Fruit fly (Drosophila melanogaster) whole organism, embryonic: ENCODE data around the gene sra.

Source experiments
- Atf3 ChIP-seq: fragments of 200-800 bp; sonication (Bioruptor generic); optimal IDR thresholded peaks from 3 replicates; lab custom pipeline; 2016; ENCODE audit warnings: missing biosample characterization, missing genetic modification characterization
- Atf6 ChIP-seq: fragments of 200-800 bp; sonication (Bioruptor generic); IDR thresholded peaks from 2 replicates; pipeline ENCODE4 v1.3.6; 2022; ENCODE audit warnings: missing biosample characterization, missing genetic modification characterization
- Bgb ChIP-seq: fragments of 200-800 bp; sonication (Bioruptor generic); IDR thresholded peaks from 2 replicates; pipeline ENCODE4 v1.3.6; 2022; ENCODE audit warnings: missing biosample characterization, missing genetic modification characterization; ENCODE audit not compliant: partially characterized antibody
- Blimp-1 ChIP-seq: fragments of 200-800 bp; sonication (Bioruptor generic); optimal IDR thresholded peaks from 3 replicates; lab custom pipeline; 2018; ENCODE audit warnings: missing biosample characterization, missing genetic modification characterization, mild to moderate bottlenecking, moderate library complexity, missing genetic modification reagents
- CG10147 ChIP-seq: fragments of 200-800 bp; sonication (Bioruptor generic); optimal IDR thresholded peaks from 2 replicates; lab custom pipeline; 2019; ENCODE audit warnings: missing biosample characterization, mild to moderate bottlenecking, missing genetic modification characterization, moderate library complexity
- CG10274 ChIP-seq: fragments of 200-800 bp; sonication (Bioruptor generic); optimal IDR thresholded peaks from 3 replicates; lab custom pipeline; 2017; ENCODE audit warnings: missing biosample characterization, mild to moderate bottlenecking, missing genetic modification characterization
- CG11723 ChIP-seq: fragments of 200-800 bp; sonication (Bioruptor generic); optimal IDR thresholded peaks from 2 replicates; lab custom pipeline; 2017; ENCODE audit warnings: missing biosample characterization, mild to moderate bottlenecking, missing genetic modification characterization
- CG1233 ChIP-seq: fragments of 200-800 bp; sonication (Bioruptor generic); optimal IDR thresholded peaks from 4 replicates; lab custom pipeline; 2018; ENCODE audit warnings: missing biosample characterization, mild to moderate bottlenecking, missing genetic modification characterization
- CG12659 ChIP-seq: fragments of 200-800 bp; sonication (Bioruptor generic); optimal IDR thresholded peaks from 3 replicates; lab custom pipeline; 2017; ENCODE audit warnings: mild to moderate bottlenecking, missing biosample characterization, missing genetic modification reagents, missing genetic modification characterization
- CG15011 ChIP-seq: fragments of 200-800 bp; sonication (Bioruptor generic); optimal IDR thresholded peaks from 3 replicates; lab custom pipeline; 2018; ENCODE audit warnings: missing biosample characterization, mild to moderate bottlenecking, missing genetic modification characterization
- CG1602 ChIP-seq: fragments of 200-800 bp; sonication (Bioruptor generic); optimal IDR thresholded peaks from 3 replicates; lab custom pipeline; 2016; ENCODE audit warnings: missing biosample characterization, missing genetic modification characterization
- CG1647 ChIP-seq: fragments of 200-800 bp; sonication (Bioruptor generic); optimal IDR thresholded peaks from 3 replicates; lab custom pipeline; 2016; ENCODE audit warnings: missing biosample characterization, missing genetic modification characterization
- CG16815 ChIP-seq: fragments of 200-800 bp; sonication (Bioruptor generic); optimal IDR thresholded peaks from 3 replicates; lab custom pipeline; 2017; ENCODE audit warnings: missing biosample characterization, mild to moderate bottlenecking, missing genetic modification characterization
- CG2889 ChIP-seq: fragments of 200-800 bp; sonication (Bioruptor generic); IDR thresholded peaks from 3 replicates; pipeline ENCODE4 v1.3.6; 2022; ENCODE audit warnings: missing biosample characterization, missing genetic modification characterization
- CG31441 ChIP-seq: fragments of 200-800 bp; sonication (Bioruptor generic); IDR thresholded peaks from 2 replicates; pipeline ENCODE4 v1.3.6; 2022; ENCODE audit warnings: missing biosample characterization, missing genetic modification characterization
- CG34376 ChIP-seq: fragments of 200-800 bp; sonication (Bioruptor generic); optimal IDR thresholded peaks from 2 replicates; lab custom pipeline; 2018; ENCODE audit warnings: missing biosample characterization, mild to moderate bottlenecking, missing genetic modification characterization
- CG4617 ChIP-seq: fragments of 200-800 bp; sonication (Bioruptor generic); optimal IDR thresholded peaks from 3 replicates; lab custom pipeline; 2016; ENCODE audit warnings: missing biosample characterization, missing genetic modification characterization, borderline replicate concordance
- CG5180 ChIP-seq: fragments of 200-800 bp; sonication (Bioruptor generic); optimal IDR thresholded peaks from 3 replicates; lab custom pipeline; 2017; ENCODE audit warnings: missing biosample characterization, missing genetic modification characterization, mild to moderate bottlenecking, moderate library complexity, missing genetic modification reagents
- CG8089 ChIP-seq: fragments of 200-800 bp; sonication (Bioruptor generic); optimal IDR thresholded peaks from 3 replicates; lab custom pipeline; 2016; ENCODE audit warnings: missing biosample characterization, missing genetic modification characterization
- CG8924 ChIP-seq: fragments of 200-800 bp; optimal IDR thresholded peaks from 3 replicates; lab custom pipeline; 2019; ENCODE audit warnings: missing biosample characterization, mild to moderate bottlenecking, missing genetic modification characterization, moderate library complexity
- CG9609 ChIP-seq: fragments of 200-800 bp; sonication (Bioruptor generic); optimal IDR thresholded peaks from 3 replicates; lab custom pipeline; 2016; ENCODE audit warnings: missing biosample characterization, missing genetic modification characterization
- CG9932 ChIP-seq: fragments of 200-800 bp; sonication (Bioruptor generic); IDR thresholded peaks from 2 replicates; pipeline ENCODE4 v1.3.6; 2022; ENCODE audit warnings: missing biosample characterization, missing genetic modification characterization
- Deaf1 ChIP-seq: fragments of 200-800 bp; optimal IDR thresholded peaks from 3 replicates; lab custom pipeline; 2019; ENCODE audit warnings: missing biosample characterization, mild to moderate bottlenecking, missing genetic modification characterization, moderate library complexity
- Doc2 ChIP-seq: fragments of 200-800 bp; sonication (Bioruptor generic); IDR thresholded peaks from 2 replicates; pipeline ENCODE4 v1.3.6; 2022; ENCODE audit warnings: missing biosample characterization, missing genetic modification characterization
- Dp ChIP-seq: fragments of 200-800 bp; sonication (Bioruptor generic); optimal IDR thresholded peaks from 2 replicates; lab custom pipeline; 2018; ENCODE audit warnings: missing biosample characterization, mild to moderate bottlenecking, missing genetic modification characterization, moderate library complexity
- Eip74EF ChIP-seq, 2 experiments: fragments of 200-800 bp in 1 of 2; fragments of >200 bp in 1 of 2; sonication (Bioruptor generic) in 1 of 2; optimal IDR thresholded peaks; 2 replicates each; lab custom pipeline; 2017 to 2019; ENCODE audit warnings: missing biosample characterization in 2 of 2, missing genetic modification characterization in 2 of 2, mild to moderate bottlenecking in 1 of 2, moderate library complexity in 1 of 2
- Jarid2 ChIP-seq: fragments of 200-800 bp; sonication (Bioruptor generic); optimal IDR thresholded peaks from 3 replicates; lab custom pipeline; 2017; ENCODE audit warnings: mild to moderate bottlenecking, missing biosample characterization, missing genetic modification reagents, missing genetic modification characterization
- Kr ChIP-seq: fragments of 200-800 bp; sonication (Bioruptor generic); optimal IDR thresholded peaks from 2 replicates; lab custom pipeline; 2017; ENCODE audit warnings: missing biosample characterization, mild to moderate bottlenecking, missing genetic modification characterization
- NC2β ChIP-seq: fragments of 200-800 bp; sonication (Bioruptor generic); optimal IDR thresholded peaks from 2 replicates; lab custom pipeline; 2016; ENCODE audit warnings: missing biosample characterization, missing genetic modification characterization
- YL-1 ChIP-seq: fragments of 200-800 bp; sonication (Bioruptor generic); optimal IDR thresholded peaks from 3 replicates; lab custom pipeline; 2017; ENCODE audit warnings: missing biosample characterization, mild to moderate bottlenecking, missing genetic modification characterization
- al ChIP-seq: fragments of 200-800 bp; sonication (Bioruptor generic); IDR thresholded peaks from 2 replicates; pipeline ENCODE4 v1.3.6; 2022; ENCODE audit warnings: missing biosample characterization, missing genetic modification characterization
- ap ChIP-seq: fragments of 200-800 bp; sonication (Bioruptor generic); IDR thresholded peaks from 2 replicates; pipeline ENCODE4 v1.3.6; 2022; ENCODE audit warnings: missing biosample characterization, missing genetic modification characterization
- crol ChIP-seq: fragments of 200-800 bp; sonication (Bioruptor generic); IDR thresholded peaks from 2 replicates; pipeline ENCODE4 v1.3.6; 2022; ENCODE audit warnings: missing biosample characterization, missing genetic modification characterization
- dan ChIP-seq: fragments of 200-800 bp; sonication (Bioruptor generic); IDR thresholded peaks from 2 replicates; pipeline ENCODE4 v1.3.6; 2022; ENCODE audit warnings: missing biosample characterization, missing genetic modification characterization
- dysf ChIP-seq: fragments of 200-800 bp; sonication (Bioruptor generic); IDR thresholded peaks from 3 replicates; pipeline ENCODE4 v1.3.6; 2022; ENCODE audit warnings: missing biosample characterization, missing genetic modification characterization
- esg ChIP-seq: fragments of 200-800 bp; sonication (Bioruptor generic); conservative IDR thresholded peaks from 2 replicates; pipeline ENCODE4 v1.3.6; 2022; ENCODE audit warnings: missing biosample characterization, missing genetic modification characterization
- ewg ChIP-seq: fragments of 200-800 bp; sonication (Bioruptor generic); optimal IDR thresholded peaks from 3 replicates; lab custom pipeline; 2017; ENCODE audit warnings: mild to moderate bottlenecking, missing biosample characterization, missing genetic modification reagents, missing genetic modification characterization
- gsb ChIP-seq: fragments of 200-800 bp; sonication (Bioruptor generic); IDR thresholded peaks from 2 replicates; pipeline ENCODE4 v1.3.6; 2022; ENCODE audit warnings: missing biosample characterization, missing genetic modification characterization
- gsb-n ChIP-seq: fragments of 200-800 bp; sonication (Bioruptor generic); optimal IDR thresholded peaks from 3 replicates; lab custom pipeline; 2018; ENCODE audit warnings: missing biosample characterization, mild to moderate bottlenecking, missing genetic modification characterization
- hbn ChIP-seq: fragments of 200-800 bp; sonication (Bioruptor generic); IDR thresholded peaks from 2 replicates; pipeline ENCODE4 v1.3.6; 2022; ENCODE audit warnings: missing biosample characterization, missing genetic modification characterization; ENCODE audit not compliant: partially characterized antibody
- jing ChIP-seq: fragments of 200-800 bp; sonication (Bioruptor generic); optimal IDR thresholded peaks from 2 replicates; lab custom pipeline; 2018; ENCODE audit warnings: missing biosample characterization, mild to moderate bottlenecking, missing genetic modification characterization
- mld ChIP-seq: fragments of 200-800 bp; sonication (Bioruptor generic); IDR thresholded peaks from 3 replicates; pipeline ENCODE4 v1.3.6; 2022; ENCODE audit warnings: missing biosample characterization, missing genetic modification characterization; ENCODE audit not compliant: partially characterized antibody
- onecut ChIP-seq: fragments of 200-800 bp; sonication (Bioruptor generic); IDR thresholded peaks from 2 replicates; pipeline ENCODE4 v1.3.6; 2022; ENCODE audit warnings: missing biosample characterization, missing genetic modification characterization
- pum ChIP-seq: fragments of 200-800 bp; sonication (Bioruptor generic); optimal IDR thresholded peaks from 2 replicates; lab custom pipeline; 2016; ENCODE audit warnings: missing biosample characterization, missing genetic modification characterization
- ranshi ChIP-seq: fragments of 200-800 bp; sonication (Bioruptor generic); IDR thresholded peaks from 2 replicates; pipeline ENCODE4 v1.3.6; 2022; ENCODE audit warnings: missing biosample characterization, missing genetic modification characterization
- sens-2 ChIP-seq: fragments of 200-800 bp; sonication (Bioruptor generic); IDR thresholded peaks from 2 replicates; pipeline ENCODE4 v1.3.6; 2022; ENCODE audit warnings: missing biosample characterization, missing genetic modification characterization
- seq ChIP-seq: fragments of 200-800 bp; sonication (Bioruptor generic); IDR thresholded peaks from 2 replicates; pipeline ENCODE4 v1.3.6; 2022; ENCODE audit warnings: missing biosample characterization, missing genetic modification characterization
- slp2 ChIP-seq: fragments of 200-800 bp; sonication (Bioruptor generic); optimal IDR thresholded peaks from 2 replicates; lab custom pipeline; 2016; ENCODE audit warnings: missing biosample characterization, missing genetic modification characterization
- sqz ChIP-seq: fragments of 200-800 bp; sonication (Bioruptor generic); optimal IDR thresholded peaks from 3 replicates; lab custom pipeline; 2018; ENCODE audit warnings: missing biosample characterization, mild to moderate bottlenecking, missing genetic modification characterization
- tx ChIP-seq: fragments of 200-800 bp; sonication (Bioruptor generic); optimal IDR thresholded peaks from 2 replicates; lab custom pipeline; 2016; ENCODE audit warnings: missing biosample characterization, missing genetic modification characterization
- usp ChIP-seq: fragments of >200 bp; optimal IDR thresholded peaks from 2 replicates; lab custom pipeline; 2017; ENCODE audit warnings: missing biosample characterization, missing genetic modification characterization

The sra gene

DNA sequence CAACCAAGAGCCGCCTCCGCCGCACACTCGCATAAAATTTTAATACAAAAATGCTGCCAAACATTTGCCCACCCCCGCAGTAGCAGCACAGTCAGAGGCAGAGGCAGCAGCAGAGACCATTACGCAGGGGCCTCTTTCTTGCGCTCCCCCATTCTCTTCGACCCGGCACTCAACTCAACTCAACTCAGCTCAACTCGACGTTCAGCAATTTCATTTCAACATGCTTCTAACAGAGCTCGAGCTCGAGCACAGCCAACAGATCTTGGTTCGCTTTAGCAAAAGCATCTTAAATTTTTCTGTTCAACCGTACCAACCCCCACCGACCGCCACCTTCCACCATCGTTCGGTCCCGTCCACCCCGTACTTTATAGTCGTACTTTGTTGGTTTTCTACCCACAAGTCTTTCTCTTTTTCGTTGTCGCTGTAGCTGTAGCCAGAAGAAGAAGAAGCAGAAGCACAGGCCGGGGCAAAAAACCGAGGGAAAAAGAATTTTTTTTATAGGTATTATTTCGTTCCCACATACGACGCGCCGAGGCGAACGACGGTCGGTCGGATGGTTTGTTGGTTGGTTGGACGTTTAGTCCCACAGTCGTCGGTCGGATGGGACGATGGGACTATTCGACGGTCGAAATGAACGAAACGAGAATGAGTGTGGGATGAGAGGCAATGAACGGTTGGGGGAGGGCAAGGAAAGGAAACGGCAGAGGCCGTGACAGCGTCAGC is 48.6 kb downstream of the sra start (continued):
- TF ChIP-seq Deaf1 (tag; lab: Kevin White, UChicago): peak; percentile 99
- TF ChIP-seq hbn: no peak
- no peak for TF ChIP-seq onecut (GFP tag; lab: Robert Waterston, UW)
- TF ChIP-seq Doc2: no peak
- no peak for TF ChIP-seq CG12659
- TF ChIP-seq slp2: no peak
- TF ChIP-seq dysf: no peak
- TF ChIP-seq CG10147: no peak
- no peak for TF ChIP-seq ewg (GFP tag; lab: Kevin White, UChicago)
- peak; percentile 99 for TF ChIP-seq sqz (GFP tag; lab: Kevin White, UChicago)
- no peak for TF ChIP-seq Dp (GFP tag; lab: Kevin White, UChicago)
- TF ChIP-seq CG8924: no peak
- peak; percentile 97 for TF ChIP-seq CG5180 (GFP tag; lab: Kevin White, UChicago)
- TF ChIP-seq CG4617 (GFP tag; lab: Kevin White, UChicago): no peak
- TF ChIP-seq ranshi (GFP tag; lab: Robert Waterston, UW): no peak
- no peak for TF ChIP-seq Blimp-1 (GFP tag; lab: Kevin White, UChicago)
- TF ChIP-seq pum (GFP tag; lab: Kevin White, UChicago): no peak
- no peak for TF ChIP-seq CG31441 (GFP tag; lab: Robert Waterston, UW)
- TF ChIP-seq CG15011: no peak
- no peak for TF ChIP-seq usp (GFP tag; lab: Kevin White, UChicago)
- no peak for TF ChIP-seq CG16815 (GFP tag; lab: Kevin White, UChicago)
- no peak for TF ChIP-seq al (GFP tag; lab: Robert Waterston, UW)
- TF ChIP-seq ap (GFP tag; lab: Robert Waterston, UW): no peak
- no peak for TF ChIP-seq Jarid2
- TF ChIP-seq dan (GFP tag; lab: Robert Waterston, UW): no peak
- no peak for TF ChIP-seq crol (GFP tag; lab: Robert Waterston, UW)
- TF ChIP-seq gsb: no peak
- no peak for TF ChIP-seq CG1233
- no peak for TF ChIP-seq CG1602 (GFP tag; lab: Kevin White, UChicago)
- no peak for TF ChIP-seq esg (GFP tag; lab: Robert Waterston, UW)
- no peak for TF ChIP-seq seq (GFP tag; lab: Robert Waterston, UW)
- no peak for TF ChIP-seq Atf3 (GFP tag; lab: Kevin White, UChicago)
- no peak for TF ChIP-seq CG2889 (GFP tag; lab: Robert Waterston, UW)
- TF ChIP-seq NC2β: peak; percentile 35
- TF ChIP-seq sens-2 (GFP tag; lab: Robert Waterston, UW): no peak
- TF ChIP-seq CG34376: peak; percentile 87
- TF ChIP-seq Eip74EF (GFP tag; optimal IDR thresholded peaks at IDR 0.05; lab: Kevin White, UChicago): no peak
- TF ChIP-seq YL-1 (GFP tag; lab: Kevin White, UChicago): no peak
- TF ChIP-seq Atf6 (GFP tag; lab: Robert Waterston, UW): no peak
- TF ChIP-seq CG9932 (GFP tag; lab: Robert Waterston, UW): no peak
- TF ChIP-seq tx (GFP tag; lab: Kevin White, UChicago): no peak
- TF ChIP-seq CG8089 (GFP tag; lab: Kevin White, UChicago): no peak
- no peak for TF ChIP-seq Kr (GFP tag; lab: Kevin White, UChicago)
- TF ChIP-seq CG9609 (GFP tag; lab: Kevin White, UChicago): no peak
- no peak for TF ChIP-seq CG11723
- no peak for TF ChIP-seq Bgb (GFP tag; lab: Robert Waterston, UW)
- TF ChIP-seq gsb-n (tag; lab: Kevin White, UChicago): no peak
- TF ChIP-seq CG1647 (GFP tag; lab: Kevin White, UChicago): no peak
- TF ChIP-seq jing (GFP tag; lab: Kevin White, UChicago): no peak
- TF ChIP-seq mld: no peak
- TF ChIP-seq CG10274 (GFP tag; lab: Kevin White, UChicago): no peak
